Worm (Caenorhabditis elegans): ENCODE measurements around the gene W07E6.5.

W07E6.5 gene

ce11 chrII:515765-516164 is 42.5 kb downstream of the W07E6.5 start, which contains the start of gene mab-9:
Gene mab-9 (plus strand): TSS chrII:516024.
- TF ChIP-seq nfya-1 (tag; optimal IDR thresholded peaks at IDR 0.05; ENCODE audit: insufficient read depth) (peak; percentile 94), fkh-10 (GFP tag; optimal IDR thresholded peaks at IDR 0.05) (no peak)

DNA sequence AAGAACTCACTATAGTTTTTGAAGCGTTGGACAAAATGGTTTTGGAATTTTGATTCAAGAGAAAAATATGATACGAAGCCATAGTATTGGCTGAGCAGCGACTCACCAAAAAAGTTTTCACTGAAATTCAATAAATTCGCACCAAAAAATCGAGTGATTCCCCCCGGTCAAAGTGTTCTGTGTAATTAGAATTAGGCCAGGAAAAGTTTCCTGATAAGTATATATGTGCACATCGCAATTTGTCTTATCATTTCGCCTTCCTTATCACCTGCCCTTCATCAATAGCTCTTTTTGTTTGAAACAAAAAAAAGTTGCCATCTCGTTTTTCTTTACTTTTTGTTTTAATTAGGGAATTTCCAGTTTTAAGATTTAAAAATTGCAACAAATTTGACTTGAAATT is 48.4 kb downstream of the W07E6.5 start:
- no peak for TF ChIP-seq nhr-11 (tag; optimal IDR thresholded peaks at IDR 0.05)
- no peak for TF ChIP-seq snpc-4 (tag; optimal IDR thresholded peaks at IDR 0.05)
- TF ChIP-seq unc-39 (tag; optimal IDR thresholded peaks at IDR 0.05) = no peak
- TF ChIP-seq pqm-1 (tag; optimal IDR thresholded peaks at IDR 0.05) = peak; percentile 82
- no peak for TF ChIP-seq nhr-76 (tag; optimal IDR thresholded peaks at IDR 0.05)
- no peak for TF ChIP-seq elt-3 (tag; optimal IDR thresholded peaks at IDR 0.05)
- TF ChIP-seq pha-4 (tag; optimal IDR thresholded peaks at IDR 0.05) = peak; percentile 7
- no peak for TF ChIP-seq lin-39 (tag; optimal IDR thresholded peaks at IDR 0.05)
- peak; percentile 83 for TF ChIP-seq elt-2 (tag; optimal IDR thresholded peaks at IDR 0.05)

- TF ChIP-seq skn-1 (tag; optimal IDR thresholded peaks at IDR 0.05) (no peak), snpc-4 (tag; optimal IDR thresholded peaks at IDR 0.05) (no peak), nhr-67 (tag; optimal IDR thresholded peaks at IDR 0.05) (no peak), ceh-16 (tag; optimal IDR thresholded peaks at IDR 0.05) (no peak), aly-2 (tag; optimal IDR thresholded peaks at IDR 0.05) (no peak), unc-62 (GFP tag; optimal IDR thresholded peaks at IDR 0.05) (no peak), ceh-82 (tag; optimal IDR thresholded peaks at IDR 0.05) (no peak), elt-2 (tag; optimal IDR thresholded peaks at IDR 0.05) (no peak), fkh-2 (tag; optimal IDR thresholded peaks at IDR 0.05) (no peak), sea-2 (GFP tag; optimal IDR thresholded peaks at IDR 0.05) (no peak), zag-1 (tag; optimal IDR thresholded peaks at IDR 0.05) (no peak), tbx-2 (tag; optimal IDR thresholded peaks at IDR 0.05) (no peak), jun-1 (tag; optimal IDR thresholded peaks at IDR 0.05) (no peak)
These were observed 49.0 kb downstream of the W07E6.5 start, which contains the start of gene slc-36.2 for ce11 chrII:522302-522701. Gene slc-36.2 (plus strand): TSS chrII:522602.

- no peak for TF ChIP-seq egl-27 (tag; optimal IDR thresholded peaks at IDR 0.05)
- no peak for TF ChIP-seq egl-5 (tag; optimal IDR thresholded peaks at IDR 0.05)
- no peak for TF ChIP-seq nhr-25 (tag; optimal IDR thresholded peaks at IDR 0.05)
- TF ChIP-seq tbx-2 (tag; optimal IDR thresholded peaks at IDR 0.05) = no peak
- no peak for TF ChIP-seq jun-1 (tag; optimal IDR thresholded peaks at IDR 0.05)
- TF ChIP-seq aly-2 (tag; optimal IDR thresholded peaks at IDR 0.05) = no peak
- TF ChIP-seq nhr-28 (tag; optimal IDR thresholded peaks at IDR 0.05) = no peak
- no peak for TF ChIP-seq unc-62 (GFP tag; optimal IDR thresholded peaks at IDR 0.05)
- TF ChIP-seq ZK546.5 (tag; optimal IDR thresholded peaks at IDR 0.05) = no peak
- no peak for TF ChIP-seq nhr-237 (tag; optimal IDR thresholded peaks at IDR 0.05)
These were observed 53.1 kb downstream of the W07E6.5 start, which contains the start of gene lgc-34 for ce11 chrII:526375-526774. Gene lgc-34 (plus strand): TSS chrII:526574.
